Fruit fly (Drosophila melanogaster) whole organism, embryonic: ENCODE measurements around the gene CG32276.

Experiments
- ATbp ChIP-seq: fragments of 200-800 bp; sonication (Bioruptor generic); optimal IDR thresholded peaks from 2 replicates; lab custom pipeline; 2017; ENCODE audit warnings: missing biosample characterization, mild to moderate bottlenecking, missing genetic modification characterization, missing genetic modification reagents
- Atf6 ChIP-seq: fragments of 200-800 bp; sonication (Bioruptor generic); IDR thresholded peaks from 2 replicates; pipeline ENCODE4 v1.3.6; 2022; ENCODE audit warnings: missing biosample characterization, missing genetic modification characterization
- B-H1 ChIP-seq: fragments of 200-800 bp; sonication (Bioruptor generic); IDR thresholded peaks from 3 replicates; pipeline ENCODE4 v1.3.6; 2022; ENCODE audit warnings: missing biosample characterization, missing genetic modification characterization
- CG12236 ChIP-seq: fragments of 200-800 bp; sonication (Bioruptor generic); optimal IDR thresholded peaks from 2 replicates; lab custom pipeline; 2016; ENCODE audit warnings: missing biosample characterization, missing genetic modification characterization
- CG13775 ChIP-seq: fragments of 200-800 bp; sonication (Bioruptor generic); optimal IDR thresholded peaks from 3 replicates; lab custom pipeline; 2017; ENCODE audit warnings: missing biosample characterization, mild to moderate bottlenecking, missing genetic modification characterization
- CG15514 ChIP-seq: fragments of 200-800 bp; sonication (Bioruptor generic); optimal IDR thresholded peaks from 3 replicates; lab custom pipeline; 2017; ENCODE audit warnings: missing biosample characterization, missing genetic modification characterization, mild to moderate bottlenecking, moderate library complexity, missing genetic modification reagents
- CG16815 ChIP-seq: fragments of 200-800 bp; sonication (Bioruptor generic); optimal IDR thresholded peaks from 3 replicates; lab custom pipeline; 2017; ENCODE audit warnings: missing biosample characterization, mild to moderate bottlenecking, missing genetic modification characterization
- CG16863 ChIP-seq: fragments of 200-800 bp; sonication (Bioruptor generic); optimal IDR thresholded peaks from 3 replicates; lab custom pipeline; 2016; ENCODE audit warnings: missing biosample characterization, missing genetic modification characterization
- CG33213 ChIP-seq: fragments of 200-800 bp; sonication (Bioruptor generic); optimal IDR thresholded peaks from 3 replicates; lab custom pipeline; 2016; ENCODE audit warnings: missing biosample characterization, missing genetic modification characterization
- CG5953 ChIP-seq: fragments of 200-800 bp; sonication (Bioruptor generic); IDR thresholded peaks from 2 replicates; pipeline ENCODE4 v1.3.6; 2022; ENCODE audit warnings: missing biosample characterization, missing genetic modification characterization
- CG6765 ChIP-seq: fragments of 200-800 bp; sonication (Bioruptor generic); optimal IDR thresholded peaks from 3 replicates; lab custom pipeline; 2017; ENCODE audit warnings: missing biosample characterization, mild to moderate bottlenecking, missing genetic modification characterization
- CG6813 ChIP-seq: fragments of 200-800 bp; sonication (Bioruptor generic); optimal IDR thresholded peaks from 2 replicates; lab custom pipeline; 2017; ENCODE audit warnings: missing biosample characterization, missing genetic modification characterization, mild to moderate bottlenecking, moderate library complexity, missing genetic modification reagents
- CG7987 ChIP-seq: fragments of 200-800 bp; sonication (Bioruptor generic); optimal IDR thresholded peaks from 2 replicates; lab custom pipeline; 2018; ENCODE audit warnings: missing biosample characterization, mild to moderate bottlenecking, missing genetic modification characterization, moderate library complexity
- CG8089 ChIP-seq: fragments of 200-800 bp; sonication (Bioruptor generic); optimal IDR thresholded peaks from 3 replicates; lab custom pipeline; 2016; ENCODE audit warnings: missing biosample characterization, missing genetic modification characterization
- D19A ChIP-seq: fragments of 200-800 bp; optimal IDR thresholded peaks from 3 replicates; lab custom pipeline; 2019; ENCODE audit warnings: missing biosample characterization, mild to moderate bottlenecking, missing genetic modification characterization, moderate library complexity
- Dad ChIP-seq: fragments of 200-800 bp; sonication (Bioruptor generic); optimal IDR thresholded peaks from 3 replicates; lab custom pipeline; 2016; ENCODE audit warnings: missing biosample characterization, missing genetic modification characterization
- Dbx ChIP-seq: fragments of 200-800 bp; sonication (Bioruptor generic); IDR thresholded peaks from 3 replicates; pipeline ENCODE4 v1.3.6; 2022; ENCODE audit warnings: missing biosample characterization, missing genetic modification characterization
- Dek ChIP-seq: fragments of 200-800 bp; sonication (Bioruptor generic); optimal IDR thresholded peaks from 3 replicates; lab custom pipeline; 2019; ENCODE audit warnings: missing biosample characterization, mild to moderate bottlenecking, missing genetic modification characterization, moderate library complexity
- Dref ChIP-seq: fragments of 200-800 bp; sonication (Bioruptor generic); IDR thresholded peaks from 2 replicates; pipeline ENCODE4 v1.3.6; 2022; ENCODE audit warnings: missing biosample characterization, missing genetic modification characterization
- E2f1 ChIP-seq: fragments of 200-800 bp; sonication (Bioruptor generic); IDR thresholded peaks from 2 replicates; pipeline ENCODE4 v1.3.6; 2022; ENCODE audit warnings: missing biosample characterization, missing genetic modification characterization
- Gug ChIP-seq: fragments of 200-800 bp; sonication (Bioruptor generic); IDR thresholded peaks from 4 replicates; pipeline ENCODE4 v1.3.6; 2022; ENCODE audit warnings: missing biosample characterization, missing genetic modification characterization
- HLHmδ ChIP-seq: fragments of 200-800 bp; sonication (Bioruptor generic); optimal IDR thresholded peaks from 2 replicates; lab custom pipeline; 2018; ENCODE audit warnings: missing biosample characterization, mild to moderate bottlenecking, missing genetic modification characterization, moderate library complexity
- Med ChIP-seq: fragments of 200-800 bp; sonication (Bioruptor generic); peaks from one replicate; lab custom pipeline; 2016; ENCODE audit warnings: missing biosample characterization, missing genetic modification characterization, mild to moderate bottlenecking, inconsistent platforms, moderate library complexity
- Meics ChIP-seq: fragments of 200-800 bp; sonication (Bioruptor generic); optimal IDR thresholded peaks from 2 replicates; lab custom pipeline; 2017; ENCODE audit warnings: missing biosample characterization, mild to moderate bottlenecking, missing genetic modification characterization
- Mrtf ChIP-seq: fragments of 200-800 bp; sonication (Bioruptor generic); IDR thresholded peaks from 3 replicates; pipeline ENCODE4 v1.3.6; 2022; ENCODE audit warnings: missing biosample characterization, missing genetic modification characterization
- NK7.1 ChIP-seq: fragments of 200-800 bp; sonication (Bioruptor generic); optimal IDR thresholded peaks from 3 replicates; lab custom pipeline; 2016; ENCODE audit warnings: missing biosample characterization, missing genetic modification characterization
- Optix ChIP-seq: fragments of 200-800 bp; sonication (Bioruptor generic); IDR thresholded peaks from 3 replicates; pipeline ENCODE4 v1.3.6; 2022; ENCODE audit warnings: missing biosample characterization, missing genetic modification characterization
- Sox100B ChIP-seq: fragments of 200-800 bp; sonication (Bioruptor generic); optimal IDR thresholded peaks from 3 replicates; lab custom pipeline; 2018; ENCODE audit warnings: missing biosample characterization, mild to moderate bottlenecking, missing genetic modification characterization
- Ssrp ChIP-seq: fragments of 200-800 bp; sonication (Bioruptor generic); optimal IDR thresholded peaks from 2 replicates; lab custom pipeline; 2018; ENCODE audit warnings: missing biosample characterization, mild to moderate bottlenecking, missing genetic modification characterization, moderate library complexity
- abd-A ChIP-seq: fragments of 200-800 bp; sonication (Bioruptor generic); optimal IDR thresholded peaks from 3 replicates; lab custom pipeline; 2019; ENCODE audit warnings: missing biosample characterization, mild to moderate bottlenecking, missing genetic modification characterization, moderate library complexity
- cas ChIP-seq: fragments of 200-800 bp; sonication (Bioruptor generic); IDR thresholded peaks from 2 replicates; pipeline ENCODE4 v1.3.6; 2022; ENCODE audit warnings: missing biosample characterization, missing genetic modification characterization
- caup ChIP-seq: fragments of 200-800 bp; sonication (Bioruptor generic); optimal IDR thresholded peaks from 3 replicates; lab custom pipeline; 2017; ENCODE audit warnings: missing biosample characterization, mild to moderate bottlenecking, missing genetic modification characterization, moderate library complexity; ENCODE audit not compliant: severe bottlenecking
- ci ChIP-seq: fragments of 200-800 bp; sonication (Bioruptor generic); IDR thresholded peaks from 3 replicates; pipeline ENCODE4 v1.3.6; 2022; ENCODE audit warnings: missing biosample characterization, missing genetic modification characterization
- en ChIP-seq: fragments of 200-800 bp; sonication (Bioruptor generic); optimal IDR thresholded peaks from 2 replicates; lab custom pipeline; 2016; ENCODE audit warnings: missing biosample characterization, missing genetic modification characterization
- esg ChIP-seq: fragments of 200-800 bp; sonication (Bioruptor generic); conservative IDR thresholded peaks from 2 replicates; pipeline ENCODE4 v1.3.6; 2022; ENCODE audit warnings: missing biosample characterization, missing genetic modification characterization
- gem ChIP-seq: fragments of 200-800 bp; sonication (Bioruptor generic); optimal IDR thresholded peaks from 2 replicates; lab custom pipeline; 2019; ENCODE audit warnings: missing biosample characterization, mild to moderate bottlenecking, missing genetic modification characterization, moderate library complexity
- hth ChIP-seq: fragments of >200 bp; optimal IDR thresholded peaks from 2 replicates; lab custom pipeline; 2017; ENCODE audit warnings: inconsistent platforms
- insv ChIP-seq, 2 experiments: fragments of 200-800 bp; sonication (Bioruptor generic); optimal IDR thresholded peaks; 3 replicates each; lab custom pipeline; 2016 to 2018; ENCODE audit warnings: missing biosample characterization in 2 of 2, missing genetic modification characterization in 2 of 2
- ken ChIP-seq: fragments of 200-800 bp; sonication (Bioruptor generic); IDR thresholded peaks from 3 replicates; pipeline ENCODE4 v1.3.6; 2022; ENCODE audit warnings: missing biosample characterization, missing genetic modification characterization
- kni ChIP-seq: fragments of 200-800 bp; sonication (Bioruptor generic); optimal IDR thresholded peaks from 3 replicates; lab custom pipeline; 2017; ENCODE audit warnings: mild to moderate bottlenecking, missing biosample characterization, missing genetic modification reagents, missing genetic modification characterization
- lmd ChIP-seq: fragments of 200-800 bp; sonication (Bioruptor generic); IDR thresholded peaks from 2 replicates; pipeline ENCODE4 v1.3.6; 2022; ENCODE audit warnings: missing biosample characterization, missing genetic modification characterization
- lov ChIP-seq, 2 experiments: fragments of 200-800 bp in 1 of 2; fragments of >200 bp in 1 of 2; sonication (Bioruptor generic) in 1 of 2; IDR thresholded peaks in 1 of 2; optimal IDR thresholded peaks in 1 of 2; 2 replicates in 1 of 2; 3 replicates in 1 of 2; pipeline versions ENCODE4 v1.3.6 to Lab custom; 2017 to 2022; ENCODE audit warnings: missing biosample characterization in 1 of 2, missing genetic modification characterization in 1 of 2
- nmo ChIP-seq: fragments of 200-800 bp; sonication (Bioruptor generic); optimal IDR thresholded peaks from 2 replicates; lab custom pipeline; 2018; ENCODE audit warnings: missing biosample characterization, mild to moderate bottlenecking, missing genetic modification characterization, moderate library complexity
- ranshi ChIP-seq: fragments of 200-800 bp; sonication (Bioruptor generic); IDR thresholded peaks from 2 replicates; pipeline ENCODE4 v1.3.6; 2022; ENCODE audit warnings: missing biosample characterization, missing genetic modification characterization
- ssp ChIP-seq: fragments of 200-800 bp; sonication (Bioruptor generic); IDR thresholded peaks from 2 replicates; pipeline ENCODE4 v1.3.6; 2022; ENCODE audit warnings: missing biosample characterization, missing genetic modification characterization
- stwl ChIP-seq: fragments of 200-800 bp; sonication (Bioruptor generic); optimal IDR thresholded peaks from 3 replicates; lab custom pipeline; 2018; ENCODE audit warnings: missing biosample characterization, mild to moderate bottlenecking, missing genetic modification characterization, moderate library complexity
- tio ChIP-seq: fragments of 200-800 bp; sonication (Bioruptor generic); optimal IDR thresholded peaks from 2 replicates; lab custom pipeline; 2017; ENCODE audit warnings: missing biosample characterization, missing genetic modification characterization, inconsistent platforms
- wdn ChIP-seq: fragments of 200-800 bp; sonication (Bioruptor generic); IDR thresholded peaks from 2 replicates; pipeline ENCODE4 v1.3.6; 2022; ENCODE audit warnings: missing biosample characterization, missing genetic modification characterization
- wor ChIP-seq: fragments of 200-800 bp; sonication (Bioruptor generic); IDR thresholded peaks from 2 replicates; pipeline ENCODE4 v1.3.6; 2022; ENCODE audit warnings: missing biosample characterization, missing genetic modification characterization
- zen2 ChIP-seq: fragments of 200-800 bp; sonication (Bioruptor generic); IDR thresholded peaks from 3 replicates; pipeline ENCODE4 v1.3.6; 2022; ENCODE audit warnings: missing biosample characterization, missing genetic modification characterization; ENCODE audit not compliant: partially characterized antibody

Gene CG32276

DNA sequence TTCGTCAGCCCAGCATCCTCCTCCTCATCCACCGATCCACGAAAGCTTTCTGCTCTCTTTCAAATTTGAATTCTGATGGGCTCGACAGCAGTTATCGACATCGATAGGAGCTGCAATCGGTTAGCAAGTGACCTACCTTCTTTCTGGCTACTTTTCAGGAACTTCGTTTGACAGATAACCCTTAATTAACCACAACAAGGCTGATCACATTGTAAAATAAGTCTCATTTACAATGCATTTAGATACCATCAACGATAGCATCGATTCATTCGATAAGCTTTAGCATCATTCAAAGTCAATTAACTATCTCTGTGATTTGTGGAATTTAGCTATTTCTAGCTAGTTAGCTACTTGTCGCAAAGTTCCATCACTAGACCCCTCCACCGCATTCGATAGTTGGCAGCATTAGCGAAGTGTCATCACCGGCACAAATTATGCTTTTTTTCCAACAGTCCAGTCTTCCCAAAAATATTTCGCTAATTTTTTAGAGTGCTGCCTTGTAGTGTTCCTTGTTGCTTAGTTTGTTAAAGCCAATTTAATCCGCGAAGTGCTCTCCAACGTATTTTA is 20.2 kb downstream of the CG32276 start, which contains the start of the genes MnM and Girdin (continued):
- peak; percentile 88 for TF ChIP-seq CG15514 (GFP tag; lab: Kevin White, UChicago)
- no peak for TF ChIP-seq Mrtf (GFP tag; lab: Robert Waterston, UW)
- TF ChIP-seq caup (GFP tag; lab: Kevin White, UChicago) = no peak
- TF ChIP-seq Dad (GFP tag; lab: Kevin White, UChicago) = peak; percentile 60
- TF ChIP-seq wdn (GFP tag; lab: Robert Waterston, UW) = no peak
- TF ChIP-seq ATbp (GFP tag; lab: Kevin White, UChicago) = no peak
- TF ChIP-seq insv (GFP tag; optimal IDR thresholded peaks at IDR 0.05; lab: Kevin White, UChicago) = no peak
- no peak for TF ChIP-seq lov (optimal IDR thresholded peaks at IDR 0.05; lab: Kevin White, UChicago)
- no peak for TF ChIP-seq lov (GFP tag; IDR thresholded peaks at IDR 0.05; lab: Robert Waterston, UW)
- peak; percentile 94 for TF ChIP-seq Med (GFP tag; lab: Kevin White, UChicago)
- no peak for TF ChIP-seq CG7987 (GFP tag; lab: Kevin White, UChicago)
- peak; percentile 68 for TF ChIP-seq Dref (GFP tag; lab: Robert Waterston, UW)
- TF ChIP-seq NK7.1 (GFP tag; lab: Kevin White, UChicago) = no peak
- peak; percentile 64 for TF ChIP-seq CG33213 (GFP tag; lab: Kevin White, UChicago)
- peak; percentile 42 for TF ChIP-seq esg
- TF ChIP-seq ranshi = peak; percentile 54; the same call in 1 of the 2 replicates
- TF ChIP-seq CG5953 (GFP tag; lab: Robert Waterston, UW) = no peak
- peak; percentile 29 for TF ChIP-seq Dek (tag; lab: Kevin White, UChicago)
- peak; percentile 66 for TF ChIP-seq ssp (GFP tag; lab: Robert Waterston, UW)
- TF ChIP-seq CG6765 (GFP tag; lab: Kevin White, UChicago) = no peak
- peak; percentile 46 for TF ChIP-seq Ssrp (tag; lab: Kevin White, UChicago)
- no peak for TF ChIP-seq Optix (GFP tag; lab: Robert Waterston, UW)
- peak; percentile 63 for TF ChIP-seq CG16863 (GFP tag; lab: Kevin White, UChicago)
- TF ChIP-seq CG16815 (GFP tag; lab: Kevin White, UChicago) = peak; percentile 4
- TF ChIP-seq Sox100B (GFP tag; lab: Kevin White, UChicago) = no peak
- peak; percentile 25; the same call in 1 of the 2 replicates for TF ChIP-seq E2f1 (GFP tag; lab: Robert Waterston, UW)
- TF ChIP-seq hth (lab: Kevin White, UChicago) = no peak
- no peak for TF ChIP-seq B-H1
- TF ChIP-seq abd-A (tag; lab: Kevin White, UChicago) = no peak
- TF ChIP-seq cas (GFP tag; lab: Robert Waterston, UW) = 0 out of 2 replicates have a peak, but pooled peaks have one; percentile 19
- TF ChIP-seq stwl (tag; lab: Kevin White, UChicago) = peak; percentile 33
- TF ChIP-seq nmo = peak; percentile 87
- no peak for TF ChIP-seq HLHmδ (GFP tag; lab: Kevin White, UChicago)
- TF ChIP-seq Gug = peak; percentile 56; the same call in 2 of the 4 replicates
- TF ChIP-seq ken = 0 out of 3 replicates have a peak, but pooled peaks have one; percentile 31
- TF ChIP-seq CG13775 (GFP tag; lab: Kevin White, UChicago) = peak; percentile 71
- TF ChIP-seq kni (GFP tag; lab: Kevin White, UChicago) = no peak
- TF ChIP-seq Atf6 (GFP tag; lab: Robert Waterston, UW) = no peak; the same call in 1 of the 2 replicates
- TF ChIP-seq Meics = peak; percentile 22
- peak; percentile 24; the same call in 1 of the 2 replicates for TF ChIP-seq wor
- no peak for TF ChIP-seq tio
- TF ChIP-seq zen2 = no peak; the same call in 2 of the 3 replicates
- TF ChIP-seq D19A (tag; lab: Kevin White, UChicago) = no peak
- no peak for TF ChIP-seq CG6813 (GFP tag; lab: Kevin White, UChicago)
- no peak for TF ChIP-seq gem
- TF ChIP-seq lmd (GFP tag; lab: Robert Waterston, UW) = peak; percentile 56
- peak; percentile 64 for TF ChIP-seq CG8089
- TF ChIP-seq ci (GFP tag; lab: Robert Waterston, UW) = peak; percentile 53; the same call in 1 of the 3 replicates
- TF ChIP-seq en (GFP tag; lab: Kevin White, UChicago) = no peak
- peak; percentile 1 for TF ChIP-seq CG12236 (GFP tag; lab: Kevin White, UChicago)
- TF ChIP-seq Dbx = peak; percentile 61
